Fruit fly (Drosophila melanogaster): ENCODE data around the gene CG45089.

Gene CG45089

DNA sequence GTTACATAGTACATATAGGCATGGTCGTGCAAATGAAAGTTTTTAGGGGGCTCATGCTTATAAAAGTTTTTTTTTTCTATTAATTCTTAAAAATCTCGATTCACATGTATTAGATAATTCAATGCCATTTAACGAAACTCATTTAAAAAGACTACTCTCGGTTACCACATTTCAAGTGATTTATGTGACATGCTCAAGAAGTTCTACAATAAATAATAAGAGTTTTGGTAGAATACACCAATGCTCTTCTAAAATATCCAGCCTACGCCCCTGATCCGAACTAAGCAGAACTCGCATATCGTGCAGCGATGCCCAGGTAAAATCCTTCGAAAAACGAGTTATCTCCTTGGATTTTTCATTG, 1.1 kb downstream of the CG45089 start (continued):
- TF ChIP-seq CG9727 (GFP tag; optimal IDR thresholded peaks at IDR 0.05) (peak; percentile 25), CG17829 (tag; optimal IDR thresholded peaks at IDR 0.05) (peak; percentile 4), CG14860 (GFP tag; IDR thresholded peaks at IDR 0.05; ENCODE audit: partially characterized antibody) (no peak), insv (GFP tag; optimal IDR thresholded peaks at IDR 0.05) (peak in 1 of 2 experiments; percentile 26), CG10147 (GFP tag; optimal IDR thresholded peaks at IDR 0.05) (no peak), CG15514 (GFP tag; optimal IDR thresholded peaks at IDR 0.05) (no peak), CG13424 (tag; optimal IDR thresholded peaks at IDR 0.05) (peak; percentile 5), Ada2b (GFP tag; IDR thresholded peaks at IDR 0.05) (no peak), Xrp1 (GFP tag; IDR thresholded peaks at IDR 0.05) (peak; percentile 42; the same call in 1 of the 2 replicates), sob (GFP tag; IDR thresholded peaks at IDR 0.05) (no peak), CG10959 (GFP tag; IDR thresholded peaks at IDR 0.05) (no peak), CG7839 (tag; optimal IDR thresholded peaks at IDR 0.05) (peak; percentile 1)

DNA sequence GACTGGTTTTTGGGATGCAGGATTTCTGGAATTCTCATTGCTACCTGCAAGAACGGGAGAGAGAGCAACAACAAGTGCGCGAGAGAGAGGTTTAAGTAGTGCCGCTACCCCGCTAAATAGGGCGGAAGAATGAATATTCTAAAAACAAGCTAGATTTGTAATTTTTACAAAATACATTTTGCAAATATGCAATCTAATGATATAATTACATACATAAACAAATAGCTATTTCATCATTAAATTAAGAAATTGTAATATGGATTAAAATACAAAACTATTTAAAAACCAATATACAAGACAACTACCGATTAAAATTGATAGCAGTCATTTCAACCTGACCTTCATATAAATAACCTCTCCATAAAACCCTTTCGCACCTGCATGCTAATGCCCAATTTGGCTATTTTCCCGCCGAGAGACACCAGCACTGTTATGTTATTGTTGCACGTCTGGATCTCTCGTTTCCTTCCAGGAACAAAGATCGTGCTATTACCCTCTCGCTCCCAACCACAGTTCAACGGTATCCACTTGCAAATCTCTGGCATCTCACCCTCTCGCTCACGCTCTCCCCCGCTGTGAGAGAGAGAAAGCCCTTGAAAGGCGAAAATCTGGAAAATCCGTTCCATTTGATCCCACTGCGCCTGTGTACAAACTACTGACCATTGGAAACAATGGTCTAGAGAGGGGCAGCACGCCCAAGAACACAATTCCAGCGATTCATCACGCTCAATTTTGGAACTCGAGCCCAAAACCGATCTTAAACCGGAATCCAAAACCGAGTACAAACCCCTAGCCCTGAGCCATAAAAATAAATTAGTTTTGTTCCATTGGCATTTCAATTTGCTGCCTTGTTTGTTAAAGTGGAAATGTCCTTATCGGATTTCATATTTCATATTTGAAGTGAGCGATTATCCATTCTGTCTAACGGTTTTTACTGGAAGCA, 1.7 kb downstream of the CG45089 start, which contains the start of gene Nek2:
TSS of gene Nek2 (minus strand) at position 51 of the 943 bp plus-strand sequence.
- TF ChIP-seq CG17359 (tag; optimal IDR thresholded peaks at IDR 0.05) (no peak), CG9609 (GFP tag; optimal IDR thresholded peaks at IDR 0.05) (no peak), otp (GFP tag; IDR thresholded peaks at IDR 0.05) (no peak), sens (GFP tag) (peak; percentile 11), CG10209 (GFP tag; optimal IDR thresholded peaks at IDR 0.05) (no peak), al (GFP tag; IDR thresholded peaks at IDR 0.05) (no peak), zen (tag; optimal IDR thresholded peaks at IDR 0.05) (peak; percentile 31), lola (GFP tag; optimal IDR thresholded peaks at IDR 0.05) (peak in 1 of 3 experiments; percentile 43), p53 (GFP tag; optimal IDR thresholded peaks at IDR 0.05) (no peak), trh (GFP tag; optimal IDR thresholded peaks at IDR 0.05) (no peak), br (optimal IDR thresholded peaks at IDR 0.05) (no peak), CG2199 (GFP tag; IDR thresholded peaks at IDR 0.05) (0 out of 3 replicates have a peak, but pooled peaks have one; percentile 37), CG31441 (GFP tag; IDR thresholded peaks at IDR 0.05) (no peak), HLHmδ (GFP tag; optimal IDR thresholded peaks at IDR 0.05) (peak; percentile 4), HmgD (GFP tag; optimal IDR thresholded peaks at IDR 0.05) (no peak), CG9797 (GFP tag; optimal IDR thresholded peaks at IDR 0.05) (no peak), CG8290 (GFP tag; optimal IDR thresholded peaks at IDR 0.05) (no peak), CG8290 (tag; optimal IDR thresholded peaks at IDR 0.05) (no peak), gt (GFP tag; IDR thresholded peaks at IDR 0.05) (no peak), twi (tag; optimal IDR thresholded peaks at IDR 0.05) (peak; percentile 14), Sry-δ (GFP tag; optimal IDR thresholded peaks at IDR 0.05) (no peak), ro (GFP tag; IDR thresholded peaks at IDR 0.05) (no peak), zfh1 (GFP tag; IDR thresholded peaks at IDR 0.05) (no peak), Asciz (GFP tag; optimal IDR thresholded peaks at IDR 0.05) (no peak), CG1832 (GFP tag; optimal IDR thresholded peaks at IDR 0.05) (peak; percentile 67), croc (GFP tag; conservative IDR thresholded peaks at IDR 0.05) (no peak), grn (GFP tag; optimal IDR thresholded peaks at IDR 0.05) (no peak), jing (GFP tag; optimal IDR thresholded peaks at IDR 0.05) (no peak), kni (GFP tag; optimal IDR thresholded peaks at IDR 0.05) (peak; percentile 25), Kr (GFP tag; optimal IDR thresholded peaks at IDR 0.05) (peak; percentile 97), CG30403 (GFP tag; optimal IDR thresholded peaks at IDR 0.05) (no peak), ara (GFP tag; IDR thresholded peaks at IDR 0.05) (no peak), Hand (GFP tag; optimal IDR thresholded peaks at IDR 0.05) (no peak), nmo (GFP tag; optimal IDR thresholded peaks at IDR 0.05) (no peak), ase (GFP tag; IDR thresholded peaks at IDR 0.05) (no peak), oc (tag; optimal IDR thresholded peaks at IDR 0.05) (no peak), gsb (GFP tag; IDR thresholded peaks at IDR 0.05) (no peak)

All from whole organism, embryonic.